Fruit fly (Drosophila melanogaster): ENCODE measurements around the gene Ets65A.

The Ets65A gene

dm6 chr3L:6054803-6055202, 42.6 kb upstream of the Ets65A start, which contains the start of gene tant (continued):
- no peak for TF ChIP-seq pan (optimal IDR thresholded peaks at IDR 0.05)
- TF ChIP-seq pan (GFP tag; optimal IDR thresholded peaks at IDR 0.05 in 1 of 2, IDR thresholded peaks at IDR 0.05 in 1 of 2): no peak
- TF ChIP-seq sima (GFP tag; optimal IDR thresholded peaks at IDR 0.05): no peak
- TF ChIP-seq Bgb (GFP tag; IDR thresholded peaks at IDR 0.05; ENCODE audit: partially characterized antibody): peak; percentile 89
- TF ChIP-seq btn (GFP tag; optimal IDR thresholded peaks at IDR 0.05): no peak
- no peak for TF ChIP-seq Xrp1 (GFP tag; IDR thresholded peaks at IDR 0.05)
- TF ChIP-seq Camta (GFP tag; optimal IDR thresholded peaks at IDR 0.05): peak; percentile 41
- no peak for TF ChIP-seq CG10366 (GFP tag; IDR thresholded peaks at IDR 0.05)
- no peak for TF ChIP-seq CG6813 (GFP tag; optimal IDR thresholded peaks at IDR 0.05)
- no peak for TF ChIP-seq CG1024 (GFP tag; IDR thresholded peaks at IDR 0.05)
- TF ChIP-seq grau (tag; optimal IDR thresholded peaks at IDR 0.05): no peak
- TF ChIP-seq dmrt99B (tag; optimal IDR thresholded peaks at IDR 0.05): no peak
- TF ChIP-seq nmo (GFP tag; optimal IDR thresholded peaks at IDR 0.05): peak; percentile 77
- TF ChIP-seq Kr (GFP tag; optimal IDR thresholded peaks at IDR 0.05): no peak
- no peak for TF ChIP-seq Dfd (GFP tag; optimal IDR thresholded peaks at IDR 0.05)
- TF ChIP-seq CG10543 (GFP tag; optimal IDR thresholded peaks at IDR 0.05): no peak
- no peak for TF ChIP-seq salm (tag; optimal IDR thresholded peaks at IDR 0.05)
- TF ChIP-seq BtbVII (GFP tag; optimal IDR thresholded peaks at IDR 0.05): no peak
- TF ChIP-seq Dek (tag; optimal IDR thresholded peaks at IDR 0.05): no peak
- no peak for TF ChIP-seq wek (GFP tag; optimal IDR thresholded peaks at IDR 0.05)
- no peak for TF ChIP-seq CG18011 (GFP tag; optimal IDR thresholded peaks at IDR 0.05)
- TF ChIP-seq dimm (GFP tag; IDR thresholded peaks at IDR 0.05): no peak
- TF ChIP-seq D19A (tag; optimal IDR thresholded peaks at IDR 0.05): no peak
- TF ChIP-seq CG7786 (GFP tag; optimal IDR thresholded peaks at IDR 0.05): no peak
- TF ChIP-seq NC2α (GFP tag; optimal IDR thresholded peaks at IDR 0.05): no peak
- TF ChIP-seq mirr (GFP tag; optimal IDR thresholded peaks at IDR 0.05): no peak
- TF ChIP-seq HLH4C (GFP tag; IDR thresholded peaks at IDR 0.05; ENCODE audit: partially characterized antibody): peak; percentile 89
- TF ChIP-seq dmrt11E (tag; optimal IDR thresholded peaks at IDR 0.05): no peak
- no peak for TF ChIP-seq NC2β (GFP tag; optimal IDR thresholded peaks at IDR 0.05)
- TF ChIP-seq CG18262 (tag; optimal IDR thresholded peaks at IDR 0.05): peak; percentile 4
- TF ChIP-seq Hsf (GFP tag; optimal IDR thresholded peaks at IDR 0.05): peak; percentile 6
- TF ChIP-seq slou (GFP tag; optimal IDR thresholded peaks at IDR 0.05): no peak
- TF ChIP-seq CG12104 (GFP tag; optimal IDR thresholded peaks at IDR 0.05): no peak
- no peak for TF ChIP-seq CG12236 (GFP tag; optimal IDR thresholded peaks at IDR 0.05)
- TF ChIP-seq CkIIα-i1 (GFP tag; IDR thresholded peaks at IDR 0.05): no peak
- TF ChIP-seq Aef1 (GFP tag; IDR thresholded peaks at IDR 0.05): no peak
- TF ChIP-seq CG11560 (tag; IDR thresholded peaks at IDR 0.05): peak; percentile 40; the same call in 2 of the 3 replicates
- no peak for TF ChIP-seq exex (tag; optimal IDR thresholded peaks at IDR 0.05)
- no peak for TF ChIP-seq cad (GFP tag; optimal IDR thresholded peaks at IDR 0.05)
- no peak for TF ChIP-seq Ptx1 (GFP tag; IDR thresholded peaks at IDR 0.05)
- peak; percentile 57; the same call in 2 of the 3 replicates for TF ChIP-seq CG17361 (GFP tag; IDR thresholded peaks at IDR 0.05)
- TF ChIP-seq cg (GFP tag; optimal IDR thresholded peaks at IDR 0.05): no peak
- TF ChIP-seq ewg (GFP tag; optimal IDR thresholded peaks at IDR 0.05): peak; percentile 7
- TF ChIP-seq unc-4 (GFP tag; IDR thresholded peaks at IDR 0.05; ENCODE audit: partially characterized antibody): peak; percentile 86
- no peak for TF ChIP-seq az2 (GFP tag; optimal IDR thresholded peaks at IDR 0.05)
- no peak for TF ChIP-seq E2f1 (GFP tag; IDR thresholded peaks at IDR 0.05)
- TF ChIP-seq CG9609 (GFP tag; optimal IDR thresholded peaks at IDR 0.05): peak; percentile 23
- TF ChIP-seq Deaf1 (tag; optimal IDR thresholded peaks at IDR 0.05): no peak
- no peak for TF ChIP-seq bowl (GFP tag; IDR thresholded peaks at IDR 0.05)
- TF ChIP-seq CG8765 (GFP tag; IDR thresholded peaks at IDR 0.05): no peak
- TF ChIP-seq knrl (GFP tag; IDR thresholded peaks at IDR 0.05; ENCODE audit: partially characterized antibody): peak; percentile 97
- TF ChIP-seq Dip3 (GFP tag; optimal IDR thresholded peaks at IDR 0.05): no peak
